Worm (Caenorhabditis elegans) whole organism, early embryonic: ENCODE data around the gene K08B5.2.

Experiments used
- B0310.2 ChIP-seq: sonication (generic microtip); optimal IDR thresholded peaks from 2 replicates; lab custom pipeline; 2016; ENCODE audit warnings: mild to moderate bottlenecking, missing genetic modification characterization, missing compliant biosample characterization
- F13C5.2 ChIP-seq: sonication (generic microtip); optimal IDR thresholded peaks from 2 replicates; lab custom pipeline; 2017; ENCODE audit warnings: mild to moderate bottlenecking, missing genetic modification characterization, inconsistent platforms, missing compliant biosample characterization
- aly-1 ChIP-seq: sonication (generic microtip); optimal IDR thresholded peaks from 2 replicates; lab custom pipeline; 2016; ENCODE audit warnings: missing genetic modification characterization, missing compliant biosample characterization
- ama-1 ChIP-seq: fragments of 150-350 bp; optimal IDR thresholded peaks from 2 replicates; lab custom pipeline; 2014
- ceh-13 ChIP-seq: fragments of 200-800 bp; sonication (Bioruptor generic); optimal IDR thresholded peaks from 2 replicates; lab custom pipeline; 2018; ENCODE audit warnings: mild to moderate bottlenecking, missing genetic modification characterization, missing compliant biosample characterization
- ceh-36 ChIP-seq: sonication (generic microtip); optimal IDR thresholded peaks from 2 replicates; lab custom pipeline; 2016; ENCODE audit warnings: missing genetic modification characterization, inconsistent platforms, missing compliant biosample characterization
- ets-7 ChIP-seq: sonication (generic microtip); optimal IDR thresholded peaks from 2 replicates; lab custom pipeline; 2016; ENCODE audit warnings: missing genotype, missing genetic modification characterization, missing compliant biosample characterization
- flt-1 ChIP-seq: fragments of 200-800 bp; sonication (Bioruptor generic); IDR thresholded peaks from 2 replicates; pipeline ENCODE4 v1.3.6; 2022; ENCODE audit warnings: missing genetic modification characterization, missing compliant biosample characterization
- hmbx-1 ChIP-seq: sonication (generic microtip); optimal IDR thresholded peaks from 2 replicates; lab custom pipeline; 2016; ENCODE audit warnings: mild to moderate bottlenecking, missing genetic modification characterization, missing compliant biosample characterization
- hmg-4 ChIP-seq: fragments of 200-800 bp; sonication (Bioruptor generic); optimal IDR thresholded peaks from 2 replicates; lab custom pipeline; 2018; ENCODE audit warnings: mild to moderate bottlenecking, missing genetic modification characterization, missing compliant biosample characterization
- hnd-1 ChIP-seq: sonication (generic microtip); optimal IDR thresholded peaks from 2 replicates; lab custom pipeline; 2016; ENCODE audit warnings: missing genetic modification characterization, missing compliant biosample characterization
- pes-1 ChIP-seq: fragments of 200-800 bp; sonication (Bioruptor generic); IDR thresholded peaks from 2 replicates; pipeline ENCODE4 v1.3.6; 2022; ENCODE audit warnings: missing genetic modification reagents, missing genetic modification characterization, missing compliant biosample characterization
- scrt-1 ChIP-seq: fragments of 200-800 bp; sonication (Bioruptor generic); IDR thresholded peaks from 2 replicates; pipeline ENCODE4 v1.3.6; 2022; ENCODE audit warnings: missing genetic modification characterization, missing compliant biosample characterization
- sea-1 ChIP-seq: fragments of 200-800 bp; sonication (Bioruptor generic); conservative IDR thresholded peaks from 2 replicates; pipeline ENCODE4 v1.3.6; 2022; ENCODE audit warnings: missing genetic modification characterization, missing compliant biosample characterization
- tbx-11 ChIP-seq: fragments of 200-800 bp; sonication (Bioruptor generic); IDR thresholded peaks from 2 replicates; pipeline ENCODE4 v1.3.6; 2022; ENCODE audit warnings: missing genetic modification characterization, missing compliant biosample characterization
- tbx-37 ChIP-seq: fragments of 200-800 bp; sonication (Bioruptor generic); conservative IDR thresholded peaks from 2 replicates; pipeline ENCODE4 v1.3.6; 2022; ENCODE audit warnings: missing genetic modification reagents, missing genetic modification characterization, missing compliant biosample characterization
- tra-4 ChIP-seq: sonication (generic microtip); optimal IDR thresholded peaks from 2 replicates; lab custom pipeline; 2017; ENCODE audit warnings: missing genetic modification characterization, missing compliant biosample characterization

The K08B5.2 gene

ce11 chrX:16571877-16572276 lies 18.2 kb upstream of the K08B5.2 start:
- TF ChIP-seq sea-1 (GFP tag; lab: Robert Waterston, UW) (no peak), B0310.2 (tag; lab: Kevin White, UChicago) (no peak), hmbx-1 (tag; lab: Kevin White, UChicago) (no peak), tra-4 (no peak), tbx-37 (GFP tag; lab: Robert Waterston, UW) (no peak)

ce11 chrX:16566358-16566757 lies 12.7 kb upstream of the K08B5.2 start:
- TF ChIP-seq aly-1 (no peak), ama-1 (no peak), sea-1 (GFP tag; lab: Robert Waterston, UW) (no peak), hnd-1 (tag; lab: Kevin White, UChicago) (no peak), hmg-4 (no peak), pes-1 (GFP tag; lab: Robert Waterston, UW) (no peak), tra-4 (no peak), ceh-13 (no peak), ceh-36 (tag; lab: Kevin White, UChicago) (no peak), hmbx-1 (tag; lab: Kevin White, UChicago) (no peak), flt-1 (GFP tag; lab: Robert Waterston, UW) (no peak), ets-7 (tag; lab: Kevin White, UChicago) (no peak), F13C5.2 (tag; lab: Kevin White, UChicago) (no peak), tbx-11 (GFP tag; lab: Robert Waterston, UW) (no peak), tbx-37 (GFP tag; lab: Robert Waterston, UW) (no peak)

ce11 chrX:16565781-16566180 lies 12.1 kb upstream of the K08B5.2 start:
- TF ChIP-seq sea-1 (GFP tag; lab: Robert Waterston, UW) (no peak), B0310.2 (tag; lab: Kevin White, UChicago) (no peak), tbx-11 (GFP tag; lab: Robert Waterston, UW) (no peak), tra-4 (no peak), hmbx-1 (tag; lab: Kevin White, UChicago) (no peak), pes-1 (GFP tag; lab: Robert Waterston, UW) (no peak), flt-1 (GFP tag; lab: Robert Waterston, UW) (no peak), F13C5.2 (tag; lab: Kevin White, UChicago) (no peak), ceh-13 (no peak), ets-7 (tag; lab: Kevin White, UChicago) (no peak)

ce11 chrX:16564515-16565285 lies 11.0 kb upstream of the K08B5.2 start:
- TF ChIP-seq ama-1 (no peak), tbx-37 (GFP tag; lab: Robert Waterston, UW) (no peak), ets-7 (tag; lab: Kevin White, UChicago) (no peak), scrt-1 (GFP tag; lab: Robert Waterston, UW) (no peak), pes-1 (GFP tag; lab: Robert Waterston, UW) (peak; percentile 53; the same call in 1 of the 2 replicates), aly-1 (no peak), hmg-4 (peak; percentile 37), tra-4 (no peak), ceh-36 (tag; lab: Kevin White, UChicago) (no peak), ceh-13 (no peak), flt-1 (GFP tag; lab: Robert Waterston, UW) (no peak), B0310.2 (tag; lab: Kevin White, UChicago) (no peak), sea-1 (GFP tag; lab: Robert Waterston, UW) (no peak), tbx-11 (GFP tag; lab: Robert Waterston, UW) (no peak)

ce11 chrX:16560895-16561294 lies 7.2 kb upstream of the K08B5.2 start:
- TF ChIP-seq ceh-36 (tag; lab: Kevin White, UChicago) (no peak), ama-1 (no peak)

ce11 chrX:16559387-16559786 lies 5.7 kb upstream of the K08B5.2 start:
- no peak for TF ChIP-seq ets-7 (tag; lab: Kevin White, UChicago)
- TF ChIP-seq hmbx-1 (tag; lab: Kevin White, UChicago): no peak
- no peak for TF ChIP-seq F13C5.2 (tag; lab: Kevin White, UChicago)
- no peak for TF ChIP-seq tbx-11 (GFP tag; lab: Robert Waterston, UW)

- TF ChIP-seq pes-1 (GFP tag; lab: Robert Waterston, UW): peak; percentile 75; the same call in 1 of the 2 replicates
- no peak for TF ChIP-seq aly-1
- TF ChIP-seq hmg-4: no peak
- TF ChIP-seq flt-1 (GFP tag; lab: Robert Waterston, UW): 0 out of 2 replicates have a peak, but pooled peaks have one; percentile 25
- TF ChIP-seq tbx-37 (GFP tag; lab: Robert Waterston, UW): peak; percentile 63
- TF ChIP-seq scrt-1 (GFP tag; lab: Robert Waterston, UW): no peak
- no peak for TF ChIP-seq hnd-1 (tag; lab: Kevin White, UChicago)
- TF ChIP-seq sea-1 (GFP tag; lab: Robert Waterston, UW): no peak
Observed at ce11 chrX:16558776-16559175, 5.1 kb upstream of the K08B5.2 start.

ce11 chrX:16558117-16558516 lies 4.4 kb upstream of the K08B5.2 start, which contains the start of gene K08B5.1:
Gene K08B5.1 (plus strand): TSS chrX:16558434.
- no peak for TF ChIP-seq F13C5.2 (tag; lab: Kevin White, UChicago)
- no peak for TF ChIP-seq flt-1 (GFP tag; lab: Robert Waterston, UW)
- TF ChIP-seq pes-1 (GFP tag; lab: Robert Waterston, UW): no peak
- no peak for TF ChIP-seq tbx-37 (GFP tag; lab: Robert Waterston, UW)
- TF ChIP-seq aly-1: no peak
- no peak for TF ChIP-seq B0310.2 (tag; lab: Kevin White, UChicago)
- no peak for TF ChIP-seq scrt-1 (GFP tag; lab: Robert Waterston, UW)
- TF ChIP-seq hmbx-1 (tag; lab: Kevin White, UChicago): no peak
- TF ChIP-seq ceh-36 (tag; lab: Kevin White, UChicago): no peak
- TF ChIP-seq ama-1: no peak
- no peak for TF ChIP-seq hmg-4
- TF ChIP-seq sea-1 (GFP tag; lab: Robert Waterston, UW): no peak
- no peak for TF ChIP-seq hnd-1 (tag; lab: Kevin White, UChicago)
